Worm (Caenorhabditis elegans) whole organism, L4 larva: ENCODE data around the gene C16C8.10.

Source experiments
- egl-43 ChIP-seq: fragments of 200-800 bp; sonication (Bioruptor generic); IDR thresholded peaks from 2 replicates; pipeline ENCODE4 v1.3.6; 2022; ENCODE audit warnings: missing genetic modification reagents, missing genetic modification characterization, missing compliant biosample characterization
- jun-1 ChIP-seq: fragments of 150-350 bp; optimal IDR thresholded peaks from 2 replicates; lab custom pipeline; 2014; ENCODE audit warnings: missing biosample characterization, missing genetic modification reagents, missing genetic modification characterization
- mep-1 ChIP-seq: fragments of 150-350 bp; sonication (generic microtip); optimal IDR thresholded peaks from 3 replicates; lab custom pipeline; 2014; ENCODE audit warnings: missing biosample characterization, missing genetic modification characterization
- pha-4 ChIP-seq, 2 experiments: fragments of 150-350 bp in 1 of 2; fragments of 200-800 bp in 1 of 2; sonication (Bioruptor generic) in 1 of 2; IDR thresholded peaks in 1 of 2; optimal IDR thresholded peaks in 1 of 2; 2 replicates each; pipeline versions ENCODE4 v1.3.6 to Lab custom; 2014 to 2022; ENCODE audit warnings: missing genetic modification characterization in 2 of 2, missing genetic modification reagents in 2 of 2, missing biosample characterization in 1 of 2, missing compliant biosample characterization in 1 of 2

DNA sequence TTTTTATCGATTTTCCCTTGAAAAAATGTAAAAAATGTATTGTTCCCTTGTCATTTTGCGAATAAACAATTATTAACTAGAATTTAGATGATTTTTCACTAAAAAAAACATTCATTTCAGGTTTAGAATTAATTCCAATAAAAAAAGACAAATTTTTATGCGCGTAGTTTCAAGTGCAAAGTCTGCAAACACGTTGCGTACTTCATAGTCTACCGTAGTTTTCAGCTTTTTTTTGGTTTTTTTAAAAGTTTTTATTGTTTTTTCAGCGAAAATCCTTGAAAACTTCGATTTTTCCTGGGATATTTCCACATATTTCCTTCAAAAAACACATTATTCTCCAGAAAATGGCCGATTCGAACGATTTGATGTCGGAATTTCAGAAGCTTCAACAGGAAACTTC lies 11.0 kb downstream of the C16C8.10 start, which contains the start of gene C16C8.11:
- no peak for TF ChIP-seq jun-1
- TF ChIP-seq egl-43, result no peak
- no peak for TF ChIP-seq mep-1 (tag; lab: Kevin White, UChicago)
- no peak for TF ChIP-seq pha-4 (GFP tag; IDR thresholded peaks at IDR 0.05; lab: Robert Waterston, UW)
- no peak for TF ChIP-seq pha-4 (tag; optimal IDR thresholded peaks at IDR 0.05; lab: Kevin White, UChicago)
